Fruit fly (Drosophila melanogaster) whole organism, embryonic: ENCODE data around the gene CG3862.

Source experiments
- Atf-2 ChIP-seq: fragments of 200-800 bp; sonication (Bioruptor generic); optimal IDR thresholded peaks from 2 replicates; lab custom pipeline; 2016; ENCODE audit warnings: missing biosample characterization, missing genetic modification characterization
- CG10147 ChIP-seq: fragments of 200-800 bp; sonication (Bioruptor generic); optimal IDR thresholded peaks from 2 replicates; lab custom pipeline; 2019; ENCODE audit warnings: missing biosample characterization, mild to moderate bottlenecking, missing genetic modification characterization, moderate library complexity
- CG11247 ChIP-seq: fragments of 200-800 bp; sonication (Bioruptor generic); IDR thresholded peaks from 2 replicates; pipeline ENCODE4 v1.3.6; 2022; ENCODE audit warnings: missing biosample characterization, missing genetic modification characterization
- CG11456 ChIP-seq: fragments of 200-800 bp; sonication (Bioruptor generic); IDR thresholded peaks from 3 replicates; pipeline ENCODE4 v1.3.6; 2022; ENCODE audit warnings: missing biosample characterization, missing genetic modification characterization
- CG12155 ChIP-seq: fragments of 200-800 bp; sonication (Bioruptor generic); optimal IDR thresholded peaks from 3 replicates; lab custom pipeline; 2016; ENCODE audit warnings: missing biosample characterization, missing genetic modification characterization
- CG15073 ChIP-seq: fragments of 200-800 bp; sonication (Bioruptor generic); optimal IDR thresholded peaks from 2 replicates; lab custom pipeline; 2016; ENCODE audit warnings: missing biosample characterization, missing genetic modification characterization
- CG1603 ChIP-seq: fragments of 200-800 bp; sonication (Bioruptor generic); optimal IDR thresholded peaks from 2 replicates; lab custom pipeline; 2019; ENCODE audit warnings: missing biosample characterization, mild to moderate bottlenecking, missing genetic modification characterization, moderate library complexity
- CG17361 ChIP-seq: fragments of 200-800 bp; sonication (Bioruptor generic); IDR thresholded peaks from 3 replicates; pipeline ENCODE4 v1.3.6; 2022; ENCODE audit warnings: missing biosample characterization, missing genetic modification characterization
- CG30431 ChIP-seq: fragments of 200-800 bp; sonication (Bioruptor generic); optimal IDR thresholded peaks from 2 replicates; lab custom pipeline; 2017; ENCODE audit warnings: missing biosample characterization, missing genetic modification characterization
- CG3065 ChIP-seq: fragments of 200-800 bp; sonication (Bioruptor generic); optimal IDR thresholded peaks from 2 replicates; lab custom pipeline; 2016; ENCODE audit warnings: missing biosample characterization, missing genetic modification characterization
- CG31388 ChIP-seq: fragments of 200-800 bp; sonication (Bioruptor generic); optimal IDR thresholded peaks from 2 replicates; lab custom pipeline; 2016; ENCODE audit warnings: missing biosample characterization, missing genetic modification characterization
- CG32532 ChIP-seq: fragments of 200-800 bp; sonication (Bioruptor generic); IDR thresholded peaks from 2 replicates; pipeline ENCODE4 v1.3.6; 2022; ENCODE audit warnings: missing biosample characterization, missing genetic modification characterization
- CG3838 ChIP-seq: fragments of 200-800 bp; sonication (Bioruptor generic); optimal IDR thresholded peaks from 3 replicates; lab custom pipeline; 2016; ENCODE audit warnings: missing biosample characterization, missing genetic modification characterization
- CG4424 ChIP-seq: fragments of 200-800 bp; sonication (Bioruptor generic); optimal IDR thresholded peaks from 3 replicates; lab custom pipeline; 2016; ENCODE audit warnings: missing biosample characterization, missing genetic modification characterization
- CG7556 ChIP-seq: fragments of 200-800 bp; sonication (Bioruptor generic); optimal IDR thresholded peaks from 2 replicates; lab custom pipeline; 2017; ENCODE audit warnings: missing biosample characterization, mild to moderate bottlenecking, missing genetic modification characterization
- CG8281 ChIP-seq: fragments of 200-800 bp; sonication (Bioruptor generic); optimal IDR thresholded peaks from 2 replicates; lab custom pipeline; 2018; ENCODE audit warnings: missing biosample characterization, mild to moderate bottlenecking, missing genetic modification characterization, moderate library complexity
- CG8765 ChIP-seq: fragments of 200-800 bp; sonication (Bioruptor generic); IDR thresholded peaks from 2 replicates; pipeline ENCODE4 v1.3.6; 2022; ENCODE audit warnings: missing biosample characterization, missing genetic modification characterization
- D ChIP-seq, 2 experiments: fragments of 200-800 bp in 1 of 2; fragments of >200 bp in 1 of 2; sonication (Bioruptor generic) in 1 of 2; optimal IDR thresholded peaks; 2 replicates in 1 of 2; 3 replicates in 1 of 2; lab custom pipeline; 2017; ENCODE audit warnings: mild to moderate bottlenecking in 1 of 2, missing biosample characterization in 1 of 2, missing genetic modification characterization in 1 of 2, missing genetic modification reagents in 1 of 2
- Dad ChIP-seq: fragments of 200-800 bp; sonication (Bioruptor generic); optimal IDR thresholded peaks from 3 replicates; lab custom pipeline; 2016; ENCODE audit warnings: missing biosample characterization, missing genetic modification characterization
- Doc3 ChIP-seq: fragments of 200-800 bp; sonication (Bioruptor generic); IDR thresholded peaks from 3 replicates; pipeline ENCODE4 v1.3.6; 2022; ENCODE audit warnings: missing biosample characterization, missing genetic modification characterization; ENCODE audit not compliant: partially characterized antibody
- Fer3 ChIP-seq: fragments of 200-800 bp; sonication (Bioruptor generic); optimal IDR thresholded peaks from 2 replicates; lab custom pipeline; 2018; ENCODE audit warnings: missing biosample characterization, mild to moderate bottlenecking, missing genetic modification characterization, moderate library complexity
- Hsf ChIP-seq: fragments of 200-800 bp; sonication (Bioruptor generic); optimal IDR thresholded peaks from 3 replicates; lab custom pipeline; 2016; ENCODE audit warnings: missing biosample characterization, missing genetic modification characterization
- NFAT ChIP-seq: fragments of 200-800 bp; sonication (Bioruptor generic); IDR thresholded peaks from 2 replicates; pipeline ENCODE4 v1.3.6; 2022; ENCODE audit warnings: missing biosample characterization, missing genetic modification characterization
- NK7.1 ChIP-seq: fragments of 200-800 bp; sonication (Bioruptor generic); optimal IDR thresholded peaks from 3 replicates; lab custom pipeline; 2016; ENCODE audit warnings: missing biosample characterization, missing genetic modification characterization
- Nf-YC ChIP-seq: fragments of 200-800 bp; optimal IDR thresholded peaks from 3 replicates; lab custom pipeline; 2019; ENCODE audit warnings: missing biosample characterization, mild to moderate bottlenecking, missing genetic modification characterization, moderate library complexity
- Ptx1 ChIP-seq: fragments of 200-800 bp; sonication (Bioruptor generic); IDR thresholded peaks from 2 replicates; pipeline ENCODE4 v1.3.6; 2022; ENCODE audit warnings: missing biosample characterization, missing genetic modification characterization
- Six4 ChIP-seq: fragments of 200-800 bp; sonication (Bioruptor generic); optimal IDR thresholded peaks from 2 replicates; lab custom pipeline; 2016; ENCODE audit warnings: missing biosample characterization, missing genetic modification characterization
- YL-1 ChIP-seq: fragments of 200-800 bp; sonication (Bioruptor generic); optimal IDR thresholded peaks from 3 replicates; lab custom pipeline; 2017; ENCODE audit warnings: missing biosample characterization, mild to moderate bottlenecking, missing genetic modification characterization
- bab2 ChIP-seq: fragments of 200-800 bp; sonication (Bioruptor generic); optimal IDR thresholded peaks from 2 replicates; lab custom pipeline; 2016; ENCODE audit warnings: missing biosample characterization, missing genetic modification characterization
- crc ChIP-seq: fragments of 200-800 bp; sonication (Bioruptor generic); optimal IDR thresholded peaks from 2 replicates; lab custom pipeline; 2016; ENCODE audit warnings: missing biosample characterization, missing genetic modification characterization
- da ChIP-seq: fragments of 200-800 bp; sonication (Bioruptor generic); optimal IDR thresholded peaks from 2 replicates; lab custom pipeline; 2016; ENCODE audit warnings: missing biosample characterization, missing genetic modification characterization
- dati ChIP-seq: fragments of 200-800 bp; sonication (Bioruptor generic); IDR thresholded peaks from 2 replicates; pipeline ENCODE4 v1.3.6; 2022; ENCODE audit warnings: missing biosample characterization, missing genetic modification characterization
- fd64A ChIP-seq: fragments of 200-800 bp; sonication (Bioruptor generic); optimal IDR thresholded peaks from 3 replicates; lab custom pipeline; 2018; ENCODE audit warnings: missing biosample characterization, mild to moderate bottlenecking, missing genetic modification characterization
- ftz-f1 ChIP-seq: fragments of 200-800 bp; sonication (Bioruptor generic); optimal IDR thresholded peaks from 2 replicates; lab custom pipeline; 2016; ENCODE audit warnings: missing biosample characterization, missing genetic modification characterization
- gcm2 ChIP-seq: fragments of 200-800 bp; sonication (Bioruptor generic); optimal IDR thresholded peaks from 2 replicates; lab custom pipeline; 2016; ENCODE audit warnings: missing biosample characterization, missing genetic modification characterization
- gt ChIP-seq: fragments of 200-800 bp; sonication (Bioruptor generic); IDR thresholded peaks from 2 replicates; pipeline ENCODE4 v1.3.6; 2022; ENCODE audit warnings: missing biosample characterization, missing genetic modification characterization
- hbn ChIP-seq: fragments of 200-800 bp; sonication (Bioruptor generic); IDR thresholded peaks from 2 replicates; pipeline ENCODE4 v1.3.6; 2022; ENCODE audit warnings: missing biosample characterization, missing genetic modification characterization; ENCODE audit not compliant: partially characterized antibody
- kah ChIP-seq: fragments of 200-800 bp; sonication (Bioruptor generic); optimal IDR thresholded peaks from 2 replicates; lab custom pipeline; 2018; ENCODE audit warnings: missing biosample characterization, mild to moderate bottlenecking, missing genetic modification characterization
- lab ChIP-seq: fragments of 200-800 bp; sonication (Bioruptor generic); optimal IDR thresholded peaks from 3 replicates; lab custom pipeline; 2017; ENCODE audit warnings: missing biosample characterization, missing genetic modification characterization, mild to moderate bottlenecking, moderate library complexity, missing genetic modification reagents
- lilli ChIP-seq: fragments of 200-800 bp; sonication (Bioruptor generic); optimal IDR thresholded peaks from 3 replicates; lab custom pipeline; 2016; ENCODE audit warnings: missing biosample characterization, missing genetic modification characterization
- pros ChIP-seq: fragments of 200-800 bp; sonication (Bioruptor generic); optimal IDR thresholded peaks from 3 replicates; lab custom pipeline; 2019; ENCODE audit warnings: missing biosample characterization, mild to moderate bottlenecking, missing genetic modification characterization, moderate library complexity
- run ChIP-seq: fragments of 200-800 bp; sonication (Bioruptor generic); optimal IDR thresholded peaks from 3 replicates; lab custom pipeline; 2018; ENCODE audit warnings: missing biosample characterization, mild to moderate bottlenecking, missing genetic modification characterization
- sqz ChIP-seq: fragments of 200-800 bp; sonication (Bioruptor generic); optimal IDR thresholded peaks from 3 replicates; lab custom pipeline; 2018; ENCODE audit warnings: missing biosample characterization, mild to moderate bottlenecking, missing genetic modification characterization
- tio ChIP-seq: fragments of 200-800 bp; sonication (Bioruptor generic); optimal IDR thresholded peaks from 2 replicates; lab custom pipeline; 2017; ENCODE audit warnings: missing biosample characterization, missing genetic modification characterization, inconsistent platforms
- tx ChIP-seq: fragments of 200-800 bp; sonication (Bioruptor generic); optimal IDR thresholded peaks from 2 replicates; lab custom pipeline; 2016; ENCODE audit warnings: missing biosample characterization, missing genetic modification characterization
- wdn ChIP-seq: fragments of 200-800 bp; sonication (Bioruptor generic); IDR thresholded peaks from 2 replicates; pipeline ENCODE4 v1.3.6; 2022; ENCODE audit warnings: missing biosample characterization, missing genetic modification characterization
- wor ChIP-seq: fragments of 200-800 bp; sonication (Bioruptor generic); IDR thresholded peaks from 2 replicates; pipeline ENCODE4 v1.3.6; 2022; ENCODE audit warnings: missing biosample characterization, missing genetic modification characterization
- zen2 ChIP-seq: fragments of 200-800 bp; sonication (Bioruptor generic); IDR thresholded peaks from 3 replicates; pipeline ENCODE4 v1.3.6; 2022; ENCODE audit warnings: missing biosample characterization, missing genetic modification characterization; ENCODE audit not compliant: partially characterized antibody

Gene CG3862

DNA sequence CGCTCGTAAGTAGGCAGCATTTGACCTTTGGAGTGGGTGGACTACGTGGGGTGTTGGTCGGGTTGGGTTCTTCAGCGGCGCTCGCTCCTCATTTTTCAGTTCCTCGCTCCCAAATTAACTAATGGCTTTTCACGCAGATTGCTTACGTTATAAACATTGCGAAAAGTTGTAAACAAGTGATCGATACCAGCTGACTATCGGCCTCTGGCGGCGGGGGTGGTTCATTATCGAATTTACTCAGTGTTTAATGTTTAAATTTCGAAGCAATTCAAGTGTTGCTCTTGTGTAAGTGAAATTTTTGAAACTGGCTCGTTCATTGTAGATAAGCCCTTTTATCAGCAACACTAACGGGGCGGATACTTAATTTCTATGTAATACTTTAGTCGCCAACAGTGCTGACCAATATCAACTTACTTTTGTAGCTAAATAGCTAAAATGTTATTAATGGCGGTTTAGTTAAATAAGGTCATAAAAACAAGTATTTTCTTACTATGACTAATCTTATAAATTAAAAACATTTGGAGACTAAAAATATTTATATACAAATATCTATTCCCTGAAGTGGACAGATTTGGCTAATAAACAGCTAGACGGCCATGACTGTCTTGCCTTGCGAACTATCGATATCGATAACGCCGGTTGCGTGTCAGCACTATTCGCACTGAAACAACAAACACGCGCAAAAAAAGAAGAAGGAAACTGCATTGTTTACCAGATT is 6.2 kb downstream of the CG3862 start, which contains the start of the genes PGAP2 and Clp (continued):
- TF ChIP-seq CG10147 (GFP tag; lab: Kevin White, UChicago) (peak; percentile 38), crc (GFP tag; lab: Kevin White, UChicago) (no peak), Ptx1 (GFP tag; lab: Robert Waterston, UW) (peak; percentile 89), bab2 (GFP tag; lab: Kevin White, UChicago) (peak; percentile 57), gcm2 (GFP tag; lab: Kevin White, UChicago) (no peak), D (optimal IDR thresholded peaks at IDR 0.05; lab: Kevin White, UChicago) (no peak), D (GFP tag; optimal IDR thresholded peaks at IDR 0.05; lab: Kevin White, UChicago) (peak; percentile 41), kah (GFP tag; lab: Kevin White, UChicago) (no peak), Six4 (peak; percentile 47), NK7.1 (GFP tag; lab: Kevin White, UChicago) (peak; percentile 6), Hsf (GFP tag; lab: Kevin White, UChicago) (peak; percentile 72), hbn (GFP tag; lab: Robert Waterston, UW) (0 out of 2 replicates have a peak, but pooled peaks have one; percentile 31), Nf-YC (tag; lab: Kevin White, UChicago) (peak; percentile 64), da (no peak), CG15073 (GFP tag; lab: Kevin White, UChicago) (peak; percentile 33), fd64A (no peak), wdn (no peak), Doc3 (GFP tag; lab: Robert Waterston, UW) (0 out of 3 replicates have a peak, but pooled peaks have one; percentile 40), CG30431 (GFP tag; lab: Kevin White, UChicago) (peak; percentile 19), CG7556 (GFP tag; lab: Kevin White, UChicago) (peak; percentile 65), tx (no peak), CG12155 (GFP tag; lab: Kevin White, UChicago) (peak; percentile 73), wor (GFP tag; lab: Robert Waterston, UW) (peak; percentile 61), CG3065 (GFP tag; lab: Kevin White, UChicago) (peak; percentile 19), CG32532 (GFP tag; lab: Robert Waterston, UW) (peak; percentile 79), CG4424 (GFP tag; lab: Kevin White, UChicago) (peak; percentile 79), run (tag; lab: Kevin White, UChicago) (no peak), NFAT (GFP tag; lab: Robert Waterston, UW) (peak; percentile 26; the same call in 1 of the 2 replicates), lilli (GFP tag; lab: Kevin White, UChicago) (peak; percentile 82), CG11247 (GFP tag; lab: Robert Waterston, UW) (peak; percentile 46; the same call in 1 of the 2 replicates), Dad (GFP tag; lab: Kevin White, UChicago) (no peak), Fer3 (tag; lab: Kevin White, UChicago) (peak; percentile 78), CG8765 (GFP tag; lab: Robert Waterston, UW) (peak; percentile 52; the same call in 1 of the 2 replicates), CG11456 (GFP tag; lab: Robert Waterston, UW) (peak; percentile 73; the same call in 2 of the 3 replicates), tio (no peak), lab (GFP tag; lab: Kevin White, UChicago) (no peak), CG1603 (tag; lab: Kevin White, UChicago) (peak; percentile 48), sqz (GFP tag; lab: Kevin White, UChicago) (no peak), CG31388 (GFP tag; lab: Kevin White, UChicago) (peak; percentile 34), gt (GFP tag; lab: Robert Waterston, UW) (no peak), dati (no peak), CG3838 (GFP tag; lab: Kevin White, UChicago) (no peak), Atf-2 (GFP tag; lab: Kevin White, UChicago) (peak; percentile 30), CG17361 (GFP tag; lab: Robert Waterston, UW) (peak; percentile 91), ftz-f1 (no peak), YL-1 (GFP tag; lab: Kevin White, UChicago) (no peak), zen2 (no peak), pros (GFP tag; lab: Kevin White, UChicago) (no peak), CG8281 (tag; lab: Kevin White, UChicago) (peak; percentile 29)
